Worm (Caenorhabditis elegans): ENCODE measurements around the gene ZK185.3.

ZK185.3 gene

DNA sequence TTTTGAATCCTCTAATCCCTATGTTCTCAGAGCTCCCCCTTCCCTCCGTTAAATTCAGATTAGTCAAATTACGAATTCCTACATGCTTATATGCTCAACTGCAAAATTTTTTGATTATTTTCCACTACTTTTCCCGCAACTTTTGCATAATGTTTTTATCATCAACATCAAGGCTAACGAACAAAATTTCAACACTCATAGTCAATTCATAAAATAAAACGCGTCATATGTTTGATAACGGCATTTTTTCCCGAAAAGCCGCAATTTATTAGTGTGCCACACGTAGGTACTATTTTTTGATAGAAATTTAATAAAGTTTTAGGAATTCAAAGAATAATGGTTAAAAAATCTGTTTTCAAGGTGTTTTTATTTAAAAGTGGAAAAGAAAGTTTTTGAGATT, 28.9 kb upstream of the ZK185.3 start:
- TF ChIP-seq syd-9 (tag; optimal IDR thresholded peaks at IDR 0.05): no peak
- TF ChIP-seq sox-4 (tag; optimal IDR thresholded peaks at IDR 0.05): no peak
- no peak for TF ChIP-seq gmeb-2 (tag; optimal IDR thresholded peaks at IDR 0.05)
- no peak for TF ChIP-seq ceh-48 (tag; optimal IDR thresholded peaks at IDR 0.05)
- TF ChIP-seq ttx-3 (tag; optimal IDR thresholded peaks at IDR 0.05): no peak
- TF ChIP-seq fkh-6 (tag; optimal IDR thresholded peaks at IDR 0.05): no peak
- no peak for TF ChIP-seq hlh-15 (tag; optimal IDR thresholded peaks at IDR 0.05)
- TF ChIP-seq lin-11 (tag; optimal IDR thresholded peaks at IDR 0.05): no peak
- TF ChIP-seq C08G9.2 (tag; optimal IDR thresholded peaks at IDR 0.05): no peak
- TF ChIP-seq tbx-2 (tag; optimal IDR thresholded peaks at IDR 0.05): no peak
- TF ChIP-seq K09A11.1 (tag; optimal IDR thresholded peaks at IDR 0.05; ENCODE audit: insufficient read depth): no peak

DNA sequence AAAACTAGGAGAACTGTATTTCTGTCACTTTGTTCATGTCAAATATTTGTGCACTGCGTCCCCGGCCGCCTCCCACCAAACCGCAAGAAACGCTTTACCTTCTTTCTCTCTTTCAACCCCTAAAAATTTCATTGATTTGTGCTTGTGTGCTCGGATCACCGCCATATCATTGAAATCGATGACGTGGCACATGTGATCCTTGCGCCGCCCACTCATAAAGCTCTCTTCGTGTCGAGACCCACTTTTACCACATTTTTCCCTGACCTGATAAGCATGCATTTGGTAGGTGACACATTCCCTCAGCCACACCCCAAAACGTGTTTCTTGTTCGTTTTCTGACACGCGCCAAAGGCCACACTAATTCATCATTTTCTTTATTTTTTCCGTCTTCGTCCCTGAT, 27.5 kb upstream of the ZK185.3 start:
- TF ChIP-seq ceh-18 (tag; optimal IDR thresholded peaks at IDR 0.05): no peak
- TF ChIP-seq ceh-31 (tag; optimal IDR thresholded peaks at IDR 0.05): no peak
- no peak for TF ChIP-seq dve-1 (tag; optimal IDR thresholded peaks at IDR 0.05)
- TF ChIP-seq ceh-6 (GFP tag; optimal IDR thresholded peaks at IDR 0.05): no peak
- no peak for TF ChIP-seq pha-2 (tag; optimal IDR thresholded peaks at IDR 0.05)
- TF ChIP-seq ztf-16 (tag; optimal IDR thresholded peaks at IDR 0.05): no peak
- TF ChIP-seq nhr-11 (tag; optimal IDR thresholded peaks at IDR 0.05): no peak
- TF ChIP-seq tbx-2 (tag; optimal IDR thresholded peaks at IDR 0.05): no peak
- TF ChIP-seq ahr-1 (tag; optimal IDR thresholded peaks at IDR 0.05): no peak
- no peak for TF ChIP-seq lim-6 (tag; optimal IDR thresholded peaks at IDR 0.05)
- no peak for TF ChIP-seq che-1 (tag; optimal IDR thresholded peaks at IDR 0.05)
- no peak for TF ChIP-seq ceh-22 (tag; optimal IDR thresholded peaks at IDR 0.05)
- TF ChIP-seq F13H6.1 (tag; optimal IDR thresholded peaks at IDR 0.05): no peak
- TF ChIP-seq hlh-15 (tag; optimal IDR thresholded peaks at IDR 0.05): no peak
- TF ChIP-seq odd-2 (tag; optimal IDR thresholded peaks at IDR 0.05): no peak
- no peak for TF ChIP-seq Y22D7AL.16 (tag; optimal IDR thresholded peaks at IDR 0.05)
- no peak for TF ChIP-seq zip-5 (tag; optimal IDR thresholded peaks at IDR 0.05)
- no peak for TF ChIP-seq rnt-1 (tag; optimal IDR thresholded peaks at IDR 0.05)
- TF ChIP-seq hlh-6 (tag; optimal IDR thresholded peaks at IDR 0.05): no peak
- TF ChIP-seq hlh-30 (tag; optimal IDR thresholded peaks at IDR 0.05; ENCODE audit: insufficient read depth): no peak

DNA sequence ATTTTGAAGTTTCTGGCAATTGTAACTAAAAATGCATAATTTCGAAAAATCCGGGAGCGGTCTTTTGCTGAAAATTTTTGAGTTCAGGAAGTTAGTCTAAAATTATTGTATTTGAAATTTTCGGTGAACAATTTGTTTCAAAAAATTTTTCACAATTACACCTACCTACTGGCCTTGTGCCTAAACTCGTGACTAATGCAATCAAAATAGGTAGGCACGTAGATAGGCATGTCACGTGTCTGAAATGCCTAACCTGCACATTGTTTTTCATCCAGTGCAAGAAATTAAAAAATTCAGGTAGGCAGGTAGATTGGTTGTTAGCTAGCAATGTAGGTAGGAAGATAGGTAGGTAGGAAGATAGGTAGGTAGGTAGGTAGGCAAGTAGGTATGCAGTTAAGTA, 26.9 kb upstream of the ZK185.3 start:
- TF ChIP-seq odd-2 (tag; optimal IDR thresholded peaks at IDR 0.05): no peak
- TF ChIP-seq elt-2 (tag; optimal IDR thresholded peaks at IDR 0.05): no peak
- TF ChIP-seq ceh-19 (GFP tag; optimal IDR thresholded peaks at IDR 0.05): no peak
- TF ChIP-seq ceh-31 (tag; optimal IDR thresholded peaks at IDR 0.05): no peak
- no peak for TF ChIP-seq lin-11 (tag; optimal IDR thresholded peaks at IDR 0.05)
- no peak for TF ChIP-seq pqm-1 (tag; optimal IDR thresholded peaks at IDR 0.05)
- no peak for TF ChIP-seq elt-4 (tag; optimal IDR thresholded peaks at IDR 0.05)
- no peak for TF ChIP-seq ttx-3 (tag; optimal IDR thresholded peaks at IDR 0.05)
- TF ChIP-seq ceh-22 (tag; optimal IDR thresholded peaks at IDR 0.05): no peak
- TF ChIP-seq hlh-13 (GFP tag; optimal IDR thresholded peaks at IDR 0.05): no peak
- TF ChIP-seq nhr-232 (tag; optimal IDR thresholded peaks at IDR 0.05): no peak
- no peak for TF ChIP-seq ceh-24 (tag; optimal IDR thresholded peaks at IDR 0.05)
- no peak for TF ChIP-seq ceh-30 (tag; optimal IDR thresholded peaks at IDR 0.05)
- TF ChIP-seq gmeb-2 (tag; optimal IDR thresholded peaks at IDR 0.05): no peak
- no peak for TF ChIP-seq lim-6 (tag; optimal IDR thresholded peaks at IDR 0.05)
- no peak for TF ChIP-seq ama-1 (optimal IDR thresholded peaks at IDR 0.05)
- TF ChIP-seq fax-1 (tag; optimal IDR thresholded peaks at IDR 0.05): no peak
- TF ChIP-seq hlh-30 (tag; optimal IDR thresholded peaks at IDR 0.05; ENCODE audit: insufficient read depth): no peak
- no peak for TF ChIP-seq ceh-45 (GFP tag; IDR thresholded peaks at IDR 0.05)

Measured in whole organism, late embryonic.